Worm (Caenorhabditis elegans) whole organism, L4 larva: ENCODE results near the gene dpy-17.

Experiments used
- egl-27 ChIP-seq: sonication (generic microtip); optimal IDR thresholded peaks from 3 replicates; lab custom pipeline; 2017; ENCODE audit warnings: missing biosample characterization, missing genetic modification reagents, missing genetic modification characterization
- mes-2 ChIP-seq: sonication (generic microtip); optimal IDR thresholded peaks from 2 replicates; lab custom pipeline; 2016; ENCODE audit warnings: missing genotype, mild to moderate bottlenecking, missing genetic modification characterization, missing compliant biosample characterization; ENCODE audit not compliant: poor library complexity, severe bottlenecking
- tag-97 ChIP-seq: fragments of 200-800 bp; sonication (Bioruptor generic); IDR thresholded peaks from 2 replicates; pipeline ENCODE4 v1.3.6; 2022; ENCODE audit warnings: missing genetic modification characterization, missing compliant biosample characterization
- ztf-11 ChIP-seq: fragments of 150-350 bp; optimal IDR thresholded peaks from 2 replicates; lab custom pipeline; 2014; ENCODE audit warnings: missing biosample characterization, missing genetic modification characterization

ce11 chrIII:5107959-5108358, 829 bp downstream of the dpy-17 start:
- no peak for TF ChIP-seq ztf-11 (tag; lab: Kevin White, UChicago)
- no peak for TF ChIP-seq egl-27
- TF ChIP-seq mes-2 (tag; lab: Kevin White, UChicago), result no peak
- TF ChIP-seq tag-97 (GFP tag; lab: Robert Waterston, UW), result no peak
